Fruit fly (Drosophila melanogaster) whole organism, wandering third instar larva: Measurements from ENCODE around the gene CG9667.

Experiments
- Abd-B ChIP-seq: fragments of >200 bp; optimal IDR thresholded peaks from 2 replicates; lab custom pipeline; 2017; ENCODE audit warnings: missing biosample characterization, missing genetic modification characterization
- Hnf4 ChIP-seq: fragments of 200-800 bp; sonication (Bioruptor generic); optimal IDR thresholded peaks from 2 replicates; lab custom pipeline; 2016; ENCODE audit warnings: missing biosample characterization, mild to moderate bottlenecking, missing genetic modification characterization
- usp ChIP-seq: fragments of >200 bp; optimal IDR thresholded peaks from 2 replicates; lab custom pipeline; 2017; ENCODE audit warnings: missing biosample characterization, missing genetic modification characterization

dm6 chr3R:8086952-8087351 is 39.2 kb downstream of the CG9667 start, which contains the start of gene CG7910:
- TF ChIP-seq Hnf4 (GFP tag; lab: Kevin White, UChicago) (no peak), Abd-B (no peak), usp (GFP tag; lab: Kevin White, UChicago) (no peak)
